Fruit fly (Drosophila melanogaster) whole organism, pupa: Measurements from ENCODE around the gene CG34282.

Experiments
- CG13204 ChIP-seq: fragments of 200-800 bp; sonication (Bioruptor generic); optimal IDR thresholded peaks from 2 replicates; lab custom pipeline; 2018; ENCODE audit warnings: missing biosample characterization, mild to moderate bottlenecking, missing genetic modification characterization, moderate library complexity
- CG14655 ChIP-seq: fragments of 200-800 bp; sonication (Bioruptor generic); optimal IDR thresholded peaks from 3 replicates; lab custom pipeline; 2017; ENCODE audit warnings: mild to moderate bottlenecking, missing biosample characterization, missing genetic modification reagents, missing genetic modification characterization
- CG4496 ChIP-seq: fragments of 200-800 bp; sonication (Bioruptor generic); IDR thresholded peaks from 3 replicates; pipeline ENCODE4 v1.3.6; 2022; ENCODE audit warnings: missing biosample characterization, missing genetic modification characterization
- EcR ChIP-seq: fragments of 200-800 bp; sonication (Bioruptor generic); optimal IDR thresholded peaks from 3 replicates; lab custom pipeline; 2019; ENCODE audit warnings: missing biosample characterization, missing genetic modification characterization, mild to moderate bottlenecking, moderate library complexity, missing genetic modification reagents
- Ets98B ChIP-seq: fragments of 200-800 bp; sonication (Bioruptor generic); IDR thresholded peaks from 2 replicates; pipeline ENCODE4 v1.3.6; 2022; ENCODE audit warnings: missing biosample characterization, missing genetic modification characterization
- Snoo ChIP-seq: fragments of 200-800 bp; sonication (Bioruptor generic); optimal IDR thresholded peaks from 3 replicates; lab custom pipeline; 2017; ENCODE audit warnings: missing biosample characterization, mild to moderate bottlenecking, missing genetic modification characterization, inconsistent platforms
- fd96Ca ChIP-seq: fragments of 200-800 bp; sonication (Bioruptor generic); IDR thresholded peaks from 3 replicates; pipeline ENCODE4 v1.3.6; 2022; ENCODE audit warnings: missing biosample characterization, missing genetic modification characterization
- rn ChIP-seq: fragments of 200-800 bp; sonication (Bioruptor generic); IDR thresholded peaks from 2 replicates; pipeline ENCODE4 v1.3.6; 2022; ENCODE audit warnings: missing biosample characterization, missing genetic modification characterization

DNA sequence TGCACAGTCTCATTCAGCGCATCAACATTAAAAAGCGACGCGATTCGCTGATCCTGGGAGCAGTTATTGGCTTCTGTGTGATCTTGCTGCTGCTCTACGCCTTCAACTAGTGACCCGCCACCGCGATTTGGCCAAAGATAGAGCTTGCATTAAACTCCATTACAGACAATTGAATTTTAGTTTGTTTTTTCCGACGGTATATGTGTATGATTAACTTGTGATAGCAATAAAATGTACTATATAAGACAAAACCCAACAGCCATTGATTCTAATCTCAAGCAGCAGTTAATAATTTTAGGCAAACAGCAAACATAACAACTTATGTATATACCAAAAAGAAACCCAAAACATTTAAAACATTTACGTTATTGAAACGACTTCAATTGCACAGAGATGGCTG is 30.0 kb upstream of the CG34282 start, which contains the start of gene CG31231:
- no peak for TF ChIP-seq fd96Ca (GFP tag; lab: Robert Waterston, UW)
- no peak for TF ChIP-seq CG14655
- TF ChIP-seq rn = no peak
- TF ChIP-seq CG13204 (GFP tag; lab: Kevin White, UChicago) = no peak
- TF ChIP-seq EcR (GFP tag; lab: Kevin White, UChicago) = no peak
- TF ChIP-seq Snoo = no peak
- TF ChIP-seq CG4496 (GFP tag; lab: Robert Waterston, UW) = no peak
- no peak for TF ChIP-seq Ets98B (GFP tag; lab: Robert Waterston, UW)
